Worm (Caenorhabditis elegans): ENCODE results near the gene mrps-16.

ce11 chrII:5426470-5426869 lies 47.7 kb upstream of the mrps-16 start:
- TF ChIP-seq dao-5 (tag; optimal IDR thresholded peaks at IDR 0.05) (no peak), him-1 (tag; optimal IDR thresholded peaks at IDR 0.05) (no peak), W03F9.2 (tag; optimal IDR thresholded peaks at IDR 0.05) (no peak)

Measured in whole organism, L4/young adult.